Worm (Caenorhabditis elegans) whole organism, L1 larva: ENCODE measurements around the gene C17H12.2.

Source experiments
- nhr-77 ChIP-seq: fragments of 150-350 bp; optimal IDR thresholded peaks from 2 replicates; lab custom pipeline; 2014; ENCODE audit warnings: missing biosample characterization, missing genetic modification characterization
- sptf-1 ChIP-seq: fragments of 150-350 bp; optimal IDR thresholded peaks from 2 replicates; lab custom pipeline; 2014; ENCODE audit warnings: missing biosample characterization, missing genetic modification characterization
- unc-86 ChIP-seq: sonication (generic microtip); optimal IDR thresholded peaks from 2 replicates; lab custom pipeline; 2016; ENCODE audit warnings: missing genetic modification characterization, missing compliant biosample characterization

DNA sequence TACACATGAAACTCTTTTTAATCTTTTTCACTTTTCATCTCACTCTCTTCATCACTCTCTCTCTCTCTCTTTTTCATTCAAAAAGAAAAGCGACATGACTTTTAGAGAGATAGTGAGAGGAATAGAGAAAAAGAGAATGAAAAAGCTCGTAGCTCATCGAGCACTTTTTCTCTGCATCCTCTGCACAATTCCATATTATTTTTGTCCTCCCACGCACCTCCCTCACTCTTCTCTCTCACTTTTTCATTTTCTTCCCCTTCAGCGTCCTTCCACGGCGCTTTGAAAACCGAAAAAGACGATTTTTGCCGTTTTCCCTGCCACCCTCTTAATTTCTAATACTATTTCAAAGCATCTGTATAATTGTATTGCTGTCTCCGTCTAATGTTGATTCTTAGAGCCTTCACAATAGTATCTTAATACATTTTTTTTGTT is 48.8 kb upstream of the C17H12.2 start:
- peak; percentile 81 for TF ChIP-seq unc-86 (tag; lab: Kevin White, UChicago)
- TF ChIP-seq nhr-77 (tag; lab: Kevin White, UChicago): peak; percentile 75
- TF ChIP-seq sptf-1 (tag; lab: Kevin White, UChicago): no peak
